Worm (Caenorhabditis elegans) whole organism, L4 larva: ENCODE measurements around the gene old-2.

Source experiments
- R02D3.7 ChIP-seq: fragments of 150-350 bp; sonication (generic microtip); optimal IDR thresholded peaks from 3 replicates; lab custom pipeline; 2014; ENCODE audit warnings: missing biosample characterization, missing genetic modification characterization
- T20F7.1 ChIP-seq: fragments of 200-800 bp; sonication (Bioruptor generic); optimal IDR thresholded peaks from 2 replicates; lab custom pipeline; 2018; ENCODE audit warnings: mild to moderate bottlenecking, missing genetic modification characterization, missing compliant biosample characterization
- Y105C5A.15 ChIP-seq: fragments of 200-800 bp; sonication (Bioruptor generic); IDR thresholded peaks from 2 replicates; pipeline ENCODE4 v1.3.6; 2022; ENCODE audit warnings: missing genetic modification characterization, missing compliant biosample characterization
- Y48G9A.11 ChIP-seq: fragments of 200-800 bp; sonication (Bioruptor generic); IDR thresholded peaks from 2 replicates; pipeline ENCODE4 v1.3.6; 2022; ENCODE audit warnings: missing genetic modification reagents, missing genetic modification characterization, missing compliant biosample characterization
- Y5F2A.4 ChIP-seq: fragments of 200-800 bp; sonication (Bioruptor generic); optimal IDR thresholded peaks from 2 replicates; lab custom pipeline; 2018; ENCODE audit warnings: mild to moderate bottlenecking, missing genetic modification characterization, missing compliant biosample characterization
- Y75B8A.6 ChIP-seq: fragments of 200-800 bp; sonication (Bioruptor generic); IDR thresholded peaks from 2 replicates; pipeline ENCODE4 v1.3.6; 2022; ENCODE audit warnings: missing genetic modification reagents, missing genetic modification characterization, missing compliant biosample characterization
- ZK337.2 ChIP-seq: fragments of 200-800 bp; sonication (Bioruptor generic); IDR thresholded peaks from 2 replicates; pipeline ENCODE4 v1.3.6; 2022; ENCODE audit warnings: missing genetic modification reagents, missing genetic modification characterization, missing compliant biosample characterization
- ZK546.5 ChIP-seq, 2 experiments: sonication (generic microtip); optimal IDR thresholded peaks; 2 replicates each; lab custom pipeline; 2017; ENCODE audit warnings: missing biosample characterization in 2 of 2, missing genetic modification characterization in 2 of 2
- ama-1 ChIP-seq: fragments of 150-350 bp; optimal IDR thresholded peaks from 2 replicates; lab custom pipeline; 2014; ENCODE audit warnings: inconsistent platforms, mixed read lengths
- attf-4 ChIP-seq: sonication (generic microtip); optimal IDR thresholded peaks from 3 replicates; lab custom pipeline; 2017; ENCODE audit warnings: missing biosample characterization, missing genetic modification characterization
- ceh-20 ChIP-seq: fragments of 200-800 bp; sonication (Bioruptor generic); IDR thresholded peaks from 2 replicates; pipeline ENCODE4 v1.3.6; 2022; ENCODE audit warnings: missing genetic modification reagents, missing genetic modification characterization, missing compliant biosample characterization
- ceh-44 ChIP-seq: fragments of 200-800 bp; sonication (Bioruptor generic); IDR thresholded peaks from 2 replicates; pipeline ENCODE4 v1.3.6; 2022; ENCODE audit warnings: missing genetic modification reagents, missing genetic modification characterization, missing compliant biosample characterization
- ceh-82 ChIP-seq: sonication (generic microtip); optimal IDR thresholded peaks from 2 replicates; lab custom pipeline; 2017; ENCODE audit warnings: missing biosample characterization, missing genetic modification characterization
- daf-12 ChIP-seq: fragments of 150-350 bp; optimal IDR thresholded peaks from 2 replicates; lab custom pipeline; 2014; ENCODE audit warnings: missing biosample characterization, missing genetic modification reagents, missing genetic modification characterization
- daf-16 ChIP-seq, 3 experiments: sonication (generic microtip); optimal IDR thresholded peaks; 2 replicates each; lab custom pipeline; 2016 to 2017; ENCODE audit warnings: missing genetic modification characterization in 3 of 3, missing genetic modification reagents in 3 of 3, mild to moderate bottlenecking in 2 of 3, missing compliant biosample characterization in 2 of 3, missing biosample characterization in 1 of 3, moderate library complexity in 1 of 3
- daf-19 ChIP-seq: fragments of 200-800 bp; sonication (Bioruptor generic); conservative IDR thresholded peaks from 2 replicates; pipeline ENCODE4 v1.3.6; 2022; ENCODE audit warnings: missing genetic modification characterization, missing compliant biosample characterization
- dmd-8 ChIP-seq: fragments of 200-800 bp; sonication (Bioruptor generic); IDR thresholded peaks from 2 replicates; pipeline ENCODE4 v1.3.6; 2022; ENCODE audit warnings: missing genetic modification characterization, missing compliant biosample characterization
- dpl-1 ChIP-seq: fragments of 150-350 bp; optimal IDR thresholded peaks from 2 replicates; lab custom pipeline; 2014; ENCODE audit warnings: missing biosample characterization, missing genetic modification reagents, missing genetic modification characterization
- duxl-1 ChIP-seq: sonication (generic microtip); optimal IDR thresholded peaks from 2 replicates; lab custom pipeline; 2016; ENCODE audit warnings: mild to moderate bottlenecking, missing genetic modification characterization, moderate library complexity, missing compliant biosample characterization; ENCODE audit not compliant: poor library complexity
- dve-1 ChIP-seq: sonication (generic microtip); optimal IDR thresholded peaks from 2 replicates; lab custom pipeline; 2017; ENCODE audit warnings: antibody characterized with exemption, mild to moderate bottlenecking, missing genetic modification characterization, missing compliant biosample characterization; ENCODE audit not compliant: insufficient read depth
- egl-43 ChIP-seq: fragments of 200-800 bp; sonication (Bioruptor generic); IDR thresholded peaks from 2 replicates; pipeline ENCODE4 v1.3.6; 2022; ENCODE audit warnings: missing genetic modification reagents, missing genetic modification characterization, missing compliant biosample characterization
- fkh-10 ChIP-seq: fragments of 150-350 bp; optimal IDR thresholded peaks from 2 replicates; lab custom pipeline; 2014; ENCODE audit warnings: missing biosample characterization, missing genetic modification reagents, missing genetic modification characterization
- gei-8 ChIP-seq: fragments of 200-800 bp; sonication (Bioruptor generic); optimal IDR thresholded peaks from 2 replicates; lab custom pipeline; 2018; ENCODE audit warnings: mild to moderate bottlenecking, missing genetic modification characterization, missing compliant biosample characterization
- hlh-11 ChIP-seq: fragments of 200-800 bp; sonication (Bioruptor generic); optimal IDR thresholded peaks from 2 replicates; lab custom pipeline; 2018; ENCODE audit warnings: mild to moderate bottlenecking, missing genetic modification characterization, missing compliant biosample characterization
- hmg-1.1 ChIP-seq: fragments of 200-800 bp; sonication (Bioruptor generic); IDR thresholded peaks from 2 replicates; pipeline ENCODE4 v1.3.6; 2022; ENCODE audit warnings: missing genetic modification reagents, missing genetic modification characterization, missing compliant biosample characterization
- lim-7 ChIP-seq: fragments of 200-800 bp; sonication (Bioruptor generic); IDR thresholded peaks from 2 replicates; pipeline ENCODE4 v1.3.6; 2022; ENCODE audit warnings: missing genetic modification characterization, missing compliant biosample characterization
- lin-15B ChIP-seq: fragments of 150-350 bp; sonication (generic microtip); optimal IDR thresholded peaks from 3 replicates; lab custom pipeline; 2014; ENCODE audit warnings: missing biosample characterization, missing genetic modification characterization
- lin-29 ChIP-seq: fragments of 200-800 bp; sonication (Bioruptor generic); IDR thresholded peaks from 2 replicates; pipeline ENCODE4 v1.3.6; 2022; ENCODE audit warnings: missing genetic modification reagents, missing genetic modification characterization, missing compliant biosample characterization
- madf-5 ChIP-seq, 2 experiments: fragments of 200-800 bp; sonication (Bioruptor generic); IDR thresholded peaks; 2 replicates each; pipeline ENCODE4 v1.3.6; 2022; ENCODE audit warnings: missing compliant biosample characterization in 2 of 2, missing genetic modification characterization in 2 of 2
- mep-1 ChIP-seq: fragments of 150-350 bp; sonication (generic microtip); optimal IDR thresholded peaks from 3 replicates; lab custom pipeline; 2014; ENCODE audit warnings: missing biosample characterization, missing genetic modification characterization
- mxl-3 ChIP-seq: fragments of 200-800 bp; sonication (Bioruptor generic); optimal IDR thresholded peaks from 2 replicates; lab custom pipeline; 2018; ENCODE audit warnings: mild to moderate bottlenecking, missing genetic modification characterization, missing compliant biosample characterization
- nhr-10 ChIP-seq: fragments of 150-350 bp; optimal IDR thresholded peaks from 2 replicates; lab custom pipeline; 2014; ENCODE audit warnings: missing biosample characterization, missing genetic modification characterization
- nhr-11 ChIP-seq: fragments of 150-350 bp; optimal IDR thresholded peaks from 2 replicates; lab custom pipeline; 2014; ENCODE audit warnings: missing biosample characterization, missing genetic modification characterization
- nhr-111 ChIP-seq: fragments of 200-800 bp; sonication (Bioruptor generic); optimal IDR thresholded peaks from 2 replicates; lab custom pipeline; 2018; ENCODE audit warnings: mild to moderate bottlenecking, missing genetic modification characterization, missing compliant biosample characterization
- nhr-237 ChIP-seq: sonication (generic microtip); optimal IDR thresholded peaks from 2 replicates; lab custom pipeline; 2017; ENCODE audit warnings: missing biosample characterization, missing genetic modification characterization
- nhr-28 ChIP-seq: fragments of 150-350 bp; optimal IDR thresholded peaks from 2 replicates; lab custom pipeline; 2014; ENCODE audit warnings: missing biosample characterization, missing genetic modification characterization
- nhr-41 ChIP-seq: fragments of 200-800 bp; sonication (Bioruptor generic); IDR thresholded peaks from 2 replicates; pipeline ENCODE4 v1.3.6; 2022; ENCODE audit warnings: missing genetic modification reagents, missing genetic modification characterization, missing compliant biosample characterization
- nhr-48 ChIP-seq: sonication (generic microtip); optimal IDR thresholded peaks from 2 replicates; lab custom pipeline; 2016; ENCODE audit warnings: mild to moderate bottlenecking, missing genetic modification characterization, missing compliant biosample characterization
- nhr-76 ChIP-seq: fragments of 150-350 bp; optimal IDR thresholded peaks from 2 replicates; lab custom pipeline; 2014; ENCODE audit warnings: missing biosample characterization, missing genetic modification characterization
- nhr-77 ChIP-seq: fragments of 150-350 bp; optimal IDR thresholded peaks from 2 replicates; lab custom pipeline; 2014; ENCODE audit warnings: missing biosample characterization, missing genetic modification characterization
- pha-4 ChIP-seq, 2 experiments: fragments of 150-350 bp in 1 of 2; fragments of 200-800 bp in 1 of 2; sonication (Bioruptor generic) in 1 of 2; IDR thresholded peaks in 1 of 2; optimal IDR thresholded peaks in 1 of 2; 2 replicates each; pipeline versions ENCODE4 v1.3.6 to Lab custom; 2014 to 2022; ENCODE audit warnings: missing genetic modification characterization in 2 of 2, missing genetic modification reagents in 2 of 2, missing biosample characterization in 1 of 2, missing compliant biosample characterization in 1 of 2
- php-3 ChIP-seq: fragments of 200-800 bp; sonication (Bioruptor generic); IDR thresholded peaks from 2 replicates; pipeline ENCODE4 v1.3.6; 2022; ENCODE audit warnings: missing genetic modification reagents, missing genetic modification characterization, missing compliant biosample characterization
- pqm-1 ChIP-seq: sonication (generic microtip); optimal IDR thresholded peaks from 2 replicates; lab custom pipeline; 2017; ENCODE audit warnings: missing biosample characterization, missing genetic modification characterization
- sdz-12 ChIP-seq: fragments of 200-800 bp; sonication (Bioruptor generic); optimal IDR thresholded peaks from 2 replicates; lab custom pipeline; 2018; ENCODE audit warnings: mild to moderate bottlenecking, missing genetic modification characterization, missing compliant biosample characterization
- skn-1 ChIP-seq: fragments of 150-350 bp; optimal IDR thresholded peaks from 2 replicates; lab custom pipeline; 2014; ENCODE audit warnings: missing biosample characterization, missing genetic modification characterization
- snpc-1.2 ChIP-seq: fragments of 200-800 bp; sonication (Bioruptor generic); IDR thresholded peaks from 2 replicates; pipeline ENCODE4 v1.3.6; 2022; ENCODE audit warnings: missing genetic modification reagents, missing genetic modification characterization, missing compliant biosample characterization
- snpc-4 ChIP-seq: fragments of 150-350 bp; optimal IDR thresholded peaks from 2 replicates; lab custom pipeline; 2014; ENCODE audit warnings: missing biosample characterization, missing genetic modification characterization
- spr-3 ChIP-seq: fragments of 200-800 bp; sonication (Bioruptor generic); optimal IDR thresholded peaks from 2 replicates; lab custom pipeline; 2018; ENCODE audit warnings: mild to moderate bottlenecking, missing genetic modification characterization, missing compliant biosample characterization
- tag-97 ChIP-seq: fragments of 200-800 bp; sonication (Bioruptor generic); IDR thresholded peaks from 2 replicates; pipeline ENCODE4 v1.3.6; 2022; ENCODE audit warnings: missing genetic modification characterization, missing compliant biosample characterization
- unc-39 ChIP-seq: sonication (generic microtip); optimal IDR thresholded peaks from 2 replicates; lab custom pipeline; 2017; ENCODE audit warnings: missing biosample characterization, missing genetic modification characterization
- zag-1 ChIP-seq: fragments of 150-350 bp; optimal IDR thresholded peaks from 2 replicates; lab custom pipeline; 2014; ENCODE audit warnings: missing biosample characterization, missing genetic modification characterization
- ztf-11 ChIP-seq: fragments of 150-350 bp; optimal IDR thresholded peaks from 2 replicates; lab custom pipeline; 2014; ENCODE audit warnings: missing biosample characterization, missing genetic modification characterization
- ztf-7 ChIP-seq: fragments of 150-350 bp; optimal IDR thresholded peaks from 2 replicates; lab custom pipeline; 2014; ENCODE audit warnings: missing biosample characterization, missing genetic modification characterization

old-2 gene

DNA sequence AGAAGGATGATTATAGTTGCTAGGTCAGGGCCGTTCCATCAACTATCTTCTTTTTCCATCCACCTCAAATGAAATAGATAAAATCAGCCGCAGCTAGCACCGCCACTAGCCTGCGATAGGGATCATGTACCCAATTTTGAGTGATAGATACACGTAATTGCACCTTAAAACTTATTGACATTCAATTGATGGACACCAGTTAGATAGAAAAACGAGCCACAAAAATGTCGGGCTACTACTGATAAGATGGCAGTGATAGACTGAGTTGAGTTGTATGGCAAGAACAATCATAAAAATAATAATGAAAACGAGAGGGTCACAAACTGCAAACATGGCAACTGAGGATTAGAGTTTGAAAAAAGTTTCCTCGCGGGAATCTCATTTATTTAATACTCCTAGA is 42.4 kb upstream of the old-2 start (continued):
- no peak for TF ChIP-seq Y75B8A.6 (GFP tag; lab: Robert Waterston, UW)
- TF ChIP-seq nhr-28 (tag; lab: Kevin White, UChicago) = peak; percentile 62
- no peak for TF ChIP-seq pha-4 (GFP tag; IDR thresholded peaks at IDR 0.05; lab: Robert Waterston, UW)
- TF ChIP-seq pha-4 (tag; optimal IDR thresholded peaks at IDR 0.05; lab: Kevin White, UChicago) = no peak
- TF ChIP-seq daf-12 (tag; lab: Kevin White, UChicago) = no peak
- no peak for TF ChIP-seq nhr-111 (GFP tag; lab: Kevin White, UChicago)
- no peak for TF ChIP-seq dpl-1
- peak; percentile 66 for TF ChIP-seq dve-1
- TF ChIP-seq unc-39 (tag; lab: Kevin White, UChicago) = no peak
- TF ChIP-seq ceh-20 (GFP tag; lab: Robert Waterston, UW) = 0 out of 2 replicates have a peak, but pooled peaks have one; percentile 11
- no peak for TF ChIP-seq nhr-77 (tag; lab: Kevin White, UChicago)
- no peak for TF ChIP-seq dmd-8 (GFP tag; lab: Robert Waterston, UW)
- TF ChIP-seq nhr-48 (tag; lab: Kevin White, UChicago) = peak; percentile 69
- no peak for TF ChIP-seq ztf-7 (tag; lab: Kevin White, UChicago)
- no peak for TF ChIP-seq nhr-11
- TF ChIP-seq R02D3.7 (tag; lab: Kevin White, UChicago) = no peak
- TF ChIP-seq lim-7 (GFP tag; lab: Robert Waterston, UW) = no peak
- no peak for TF ChIP-seq gei-8 (GFP tag; lab: Kevin White, UChicago)
- TF ChIP-seq hmg-1.1 (GFP tag; lab: Robert Waterston, UW) = no peak
- no peak for TF ChIP-seq ama-1
- no peak for TF ChIP-seq ceh-82 (tag; lab: Kevin White, UChicago)
- no peak for TF ChIP-seq zag-1 (tag; lab: Kevin White, UChicago)
- TF ChIP-seq hlh-11 = peak; percentile 64
- no peak for TF ChIP-seq ceh-44
- TF ChIP-seq mep-1 = no peak
- no peak for TF ChIP-seq ztf-11 (tag; lab: Kevin White, UChicago)
- TF ChIP-seq Y5F2A.4 (GFP tag; lab: Kevin White, UChicago) = no peak
- TF ChIP-seq nhr-10 (tag; lab: Kevin White, UChicago) = no peak
- no peak for TF ChIP-seq ZK337.2 (GFP tag; lab: Robert Waterston, UW)
- TF ChIP-seq nhr-237 (tag; lab: Kevin White, UChicago) = no peak
- TF ChIP-seq daf-16 (GFP tag; optimal IDR thresholded peaks at IDR 0.05; lab: Kevin White, UChicago) = no peak
- TF ChIP-seq daf-16 (tag; optimal IDR thresholded peaks at IDR 0.05; lab: Kevin White, UChicago) = peak; percentile 53
- TF ChIP-seq snpc-1.2 (GFP tag; lab: Robert Waterston, UW) = no peak
- no peak for TF ChIP-seq lin-15B (tag; lab: Kevin White, UChicago)
- TF ChIP-seq egl-43 (GFP tag; lab: Robert Waterston, UW) = no peak
- peak; percentile 72 for TF ChIP-seq pqm-1 (tag; lab: Kevin White, UChicago)
- TF ChIP-seq Y48G9A.11 = no peak
- peak; percentile 86 for TF ChIP-seq php-3 (GFP tag; lab: Robert Waterston, UW)
- no peak for TF ChIP-seq lin-29 (GFP tag; lab: Robert Waterston, UW)
- no peak for TF ChIP-seq nhr-76 (tag; lab: Kevin White, UChicago)
- TF ChIP-seq ZK546.5 (tag; optimal IDR thresholded peaks at IDR 0.05; lab: Kevin White, UChicago) = no peak
- no peak for TF ChIP-seq Y105C5A.15 (GFP tag; lab: Robert Waterston, UW)
- no peak for TF ChIP-seq mxl-3 (GFP tag; lab: Kevin White, UChicago)
- no peak for TF ChIP-seq madf-5 (GFP tag; IDR thresholded peaks at IDR 0.05; lab: Robert Waterston, UW)
- peak; percentile 60; the same call in 1 of the 2 replicates for TF ChIP-seq nhr-41
- TF ChIP-seq sdz-12 (GFP tag; lab: Kevin White, UChicago) = no peak
- no peak for TF ChIP-seq skn-1 (tag; lab: Kevin White, UChicago)
- TF ChIP-seq spr-3 (GFP tag; lab: Kevin White, UChicago) = no peak
- no peak for TF ChIP-seq fkh-10 (GFP tag; lab: Kevin White, UChicago)
- TF ChIP-seq attf-4 (tag; lab: Kevin White, UChicago) = no peak
- TF ChIP-seq snpc-4 (tag; lab: Kevin White, UChicago) = no peak
- no peak for TF ChIP-seq T20F7.1 (GFP tag; lab: Kevin White, UChicago)
- no peak for TF ChIP-seq daf-19
- TF ChIP-seq tag-97 (GFP tag; lab: Robert Waterston, UW) = no peak
- no peak for TF ChIP-seq duxl-1 (tag; lab: Kevin White, UChicago)
